Worm (Caenorhabditis elegans) whole organism, mixed stage, embryonic: ENCODE measurements around the gene adss-1.

Experiments
- nhr-28 ChIP-seq: fragments of 150-350 bp; optimal IDR thresholded peaks from 2 replicates; lab custom pipeline; 2014; ENCODE audit warnings: missing biosample characterization, missing genetic modification characterization
- pha-4 ChIP-seq: fragments of 150-350 bp; optimal IDR thresholded peaks from 2 replicates; lab custom pipeline; 2018; ENCODE audit warnings: missing biosample characterization, missing genetic modification reagents, missing genetic modification characterization
- unc-39 ChIP-seq: fragments of 150-350 bp; optimal IDR thresholded peaks from 2 replicates; lab custom pipeline; 2014; ENCODE audit warnings: missing biosample characterization, missing genetic modification characterization

DNA sequence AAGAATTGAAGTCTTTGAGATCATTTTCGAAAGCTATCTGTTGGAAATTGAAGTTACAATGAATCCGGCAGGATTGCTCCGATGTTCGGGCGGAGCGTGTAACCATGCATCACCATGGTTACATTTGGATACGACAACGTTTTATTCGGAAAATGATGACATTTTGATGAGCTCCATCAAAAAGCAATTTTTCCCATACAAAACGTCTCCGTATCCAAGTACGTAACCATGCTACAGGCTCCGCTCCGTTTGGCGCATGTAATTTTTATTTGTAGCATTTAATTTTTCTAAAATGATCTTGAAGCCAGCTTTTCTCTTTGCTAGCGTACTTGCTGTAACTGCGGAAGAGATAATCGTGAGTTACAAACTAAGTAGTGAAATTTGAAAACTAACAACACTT, 19.3 kb upstream of the adss-1 start, which contains the start of the genes cwp-2 and cwp-3:
- TF ChIP-seq nhr-28 (tag; lab: Kevin White, UChicago): no peak
- no peak for TF ChIP-seq unc-39 (tag; lab: Kevin White, UChicago)
- no peak for TF ChIP-seq pha-4
